Worm (Caenorhabditis elegans): Measurements from ENCODE around the gene vti-1.

ce11 chrIV:14766382-14766781, at the start of gene vti-1:
- TF ChIP-seq ama-1 (optimal IDR thresholded peaks at IDR 0.05) (no peak), tbx-37 (GFP tag; conservative IDR thresholded peaks at IDR 0.05) (no peak), flt-1 (GFP tag; IDR thresholded peaks at IDR 0.05) (no peak), ceh-36 (tag; optimal IDR thresholded peaks at IDR 0.05) (no peak)

Measured in whole organism, early embryonic.